Fruit fly (Drosophila melanogaster) whole organism, adult: Measurements from ENCODE around the gene Rbp.

ENCODE experiments used
- CG11617 ChIP-seq: fragments of 200-800 bp; sonication (Bioruptor generic); optimal IDR thresholded peaks from 2 replicates; lab custom pipeline; 2017; ENCODE audit warnings: mild to moderate bottlenecking, missing biosample characterization, missing genetic modification reagents, missing genetic modification characterization
- CG12768 ChIP-seq: fragments of 200-800 bp; sonication (Bioruptor generic); optimal IDR thresholded peaks from 2 replicates; lab custom pipeline; 2017; ENCODE audit warnings: missing biosample characterization, missing genetic modification characterization, mild to moderate bottlenecking, moderate library complexity, missing genetic modification reagents
- CG14711 ChIP-seq: fragments of 200-800 bp; sonication (Bioruptor generic); optimal IDR thresholded peaks from 2 replicates; lab custom pipeline; 2018; ENCODE audit warnings: missing biosample characterization, mild to moderate bottlenecking, missing genetic modification characterization, moderate library complexity
- CG1620 ChIP-seq: fragments of 200-800 bp; sonication (Bioruptor generic); optimal IDR thresholded peaks from 2 replicates; lab custom pipeline; 2016; ENCODE audit warnings: missing biosample characterization, missing genetic modification characterization
- CG33017 ChIP-seq: fragments of 200-800 bp; sonication (Bioruptor generic); optimal IDR thresholded peaks from 2 replicates; lab custom pipeline; 2018; ENCODE audit warnings: missing biosample characterization, mild to moderate bottlenecking, missing genetic modification characterization, moderate library complexity
- CG5204 ChIP-seq: fragments of 200-800 bp; sonication (Bioruptor generic); optimal IDR thresholded peaks from 2 replicates; lab custom pipeline; 2016; ENCODE audit warnings: missing biosample characterization, missing genetic modification characterization
- CG7045 ChIP-seq: fragments of 200-800 bp; sonication (Bioruptor generic); optimal IDR thresholded peaks from 2 replicates; lab custom pipeline; 2017; ENCODE audit warnings: missing biosample characterization, mild to moderate bottlenecking, missing genetic modification characterization
- CG7101 ChIP-seq: fragments of 200-800 bp; sonication (Bioruptor generic); optimal IDR thresholded peaks from 2 replicates; lab custom pipeline; 2018; ENCODE audit warnings: missing biosample characterization, mild to moderate bottlenecking, missing genetic modification characterization, moderate library complexity
- Clk ChIP-seq: fragments of 200-800 bp; sonication (Bioruptor generic); optimal IDR thresholded peaks from 2 replicates; lab custom pipeline; 2017; ENCODE audit warnings: missing biosample characterization, missing genetic modification characterization
- Crg-1 ChIP-seq: fragments of 200-800 bp; sonication (Bioruptor generic); optimal IDR thresholded peaks from 2 replicates; lab custom pipeline; 2016; ENCODE audit warnings: missing biosample characterization, missing genetic modification characterization
- Hr96 ChIP-seq: fragments of 200-800 bp; sonication (Bioruptor generic); optimal IDR thresholded peaks from 2 replicates; lab custom pipeline; 2016; ENCODE audit warnings: missing biosample characterization, missing genetic modification characterization
- Mnt ChIP-seq: fragments of 200-800 bp; sonication (Bioruptor generic); optimal IDR thresholded peaks from 2 replicates; lab custom pipeline; 2016; ENCODE audit warnings: missing biosample characterization, mild to moderate bottlenecking, missing genetic modification characterization
- bab1 ChIP-seq: fragments of 200-800 bp; sonication (Bioruptor generic); optimal IDR thresholded peaks from 3 replicates; lab custom pipeline; 2019; ENCODE audit warnings: missing biosample characterization, mild to moderate bottlenecking, missing genetic modification characterization, moderate library complexity
- cic ChIP-seq: fragments of 200-800 bp; sonication (Bioruptor generic); optimal IDR thresholded peaks from 2 replicates; lab custom pipeline; 2017; ENCODE audit warnings: missing biosample characterization, mild to moderate bottlenecking, missing genetic modification characterization, moderate library complexity
- cnc ChIP-seq, 2 experiments: fragments of >200 bp; optimal IDR thresholded peaks; 2 replicates each; lab custom pipeline; 2017
- kay ChIP-seq: fragments of 200-800 bp; sonication (Bioruptor generic); peaks from one replicate; lab custom pipeline; 2016; ENCODE audit warnings: missing biosample characterization, missing genetic modification characterization, borderline replicate concordance
- ovo ChIP-seq: fragments of 200-800 bp; sonication (Bioruptor generic); optimal IDR thresholded peaks from 2 replicates; lab custom pipeline; 2016; ENCODE audit warnings: missing biosample characterization, missing genetic modification characterization
- pad ChIP-seq: fragments of 200-800 bp; sonication (Bioruptor generic); optimal IDR thresholded peaks from 3 replicates; lab custom pipeline; 2017; ENCODE audit warnings: missing biosample characterization, missing genetic modification characterization, mild to moderate bottlenecking, moderate library complexity, missing genetic modification reagents
- tj ChIP-seq: fragments of 200-800 bp; sonication (Bioruptor generic); optimal IDR thresholded peaks from 3 replicates; lab custom pipeline; 2017; ENCODE audit warnings: missing biosample characterization, mild to moderate bottlenecking, missing genetic modification characterization, moderate library complexity
- toe ChIP-seq: fragments of 200-800 bp; sonication (Bioruptor generic); optimal IDR thresholded peaks from 2 replicates; lab custom pipeline; 2016; ENCODE audit warnings: missing biosample characterization, missing genetic modification characterization

Gene Rbp

dm6 chr3R:15418824-15419530 is 44.5 kb downstream of the Rbp start:
- no peak for TF ChIP-seq cic
- TF ChIP-seq CG7101 = peak; percentile 11
- peak; percentile 0 for TF ChIP-seq CG11617 (GFP tag; lab: Kevin White, UChicago)
- no peak for TF ChIP-seq pad

- TF ChIP-seq CG7101 = no peak
Observed at dm6 chr3R:15420375-15420931, 46.0 kb downstream of the Rbp start.

dm6 chr3R:15424187-15424586 is 49.8 kb downstream of the Rbp start:
- TF ChIP-seq CG14711 (tag; lab: Kevin White, UChicago) (no peak), CG11617 (GFP tag; lab: Kevin White, UChicago) (no peak), bab1 (GFP tag; lab: Kevin White, UChicago) (no peak)

- TF ChIP-seq CG7045 (GFP tag; lab: Kevin White, UChicago) = no peak
Observed at dm6 chr3R:15425638-15426487, 51.4 kb downstream of the Rbp start.

- no peak for TF ChIP-seq Crg-1 (GFP tag; lab: Kevin White, UChicago)
- TF ChIP-seq CG1620 (GFP tag; lab: Kevin White, UChicago) = no peak
- TF ChIP-seq CG14711 (tag; lab: Kevin White, UChicago) = no peak
- TF ChIP-seq Hr96 (GFP tag; lab: Kevin White, UChicago) = no peak
- no peak for TF ChIP-seq Clk (GFP tag; lab: Kevin White, UChicago)
Observed at dm6 chr3R:15427199-15427817, 52.9 kb downstream of the Rbp start.

- TF ChIP-seq tj (GFP tag; lab: Kevin White, UChicago) = no peak
- TF ChIP-seq CG11617 (GFP tag; lab: Kevin White, UChicago) = no peak
- TF ChIP-seq CG5204 (GFP tag; lab: Kevin White, UChicago) = no peak
- TF ChIP-seq Clk (GFP tag; lab: Kevin White, UChicago) = no peak
- TF ChIP-seq Mnt = no peak
- TF ChIP-seq cnc (optimal IDR thresholded peaks at IDR 0.05; lab: Kevin White, UChicago) = no peak
- no peak for TF ChIP-seq CG14711 (tag; lab: Kevin White, UChicago)
- no peak for TF ChIP-seq kay (GFP tag; lab: Kevin White, UChicago)
Observed at dm6 chr3R:15427818-15428199, 53.4 kb downstream of the Rbp start.

dm6 chr3R:15430349-15430748 is 55.9 kb downstream of the Rbp start:
- TF ChIP-seq CG14711 (tag; lab: Kevin White, UChicago) (no peak), CG7045 (GFP tag; lab: Kevin White, UChicago) (no peak), CG12768 (no peak), Crg-1 (GFP tag; lab: Kevin White, UChicago) (no peak), pad (no peak), toe (GFP tag; lab: Kevin White, UChicago) (no peak), cic (no peak), kay (GFP tag; lab: Kevin White, UChicago) (no peak), CG5204 (GFP tag; lab: Kevin White, UChicago) (no peak), cnc (optimal IDR thresholded peaks at IDR 0.05; lab: Kevin White, UChicago) (no peak), CG33017 (tag; lab: Kevin White, UChicago) (no peak), bab1 (GFP tag; lab: Kevin White, UChicago) (no peak), Clk (GFP tag; lab: Kevin White, UChicago) (no peak), CG1620 (GFP tag; lab: Kevin White, UChicago) (no peak), CG7101 (no peak), CG11617 (GFP tag; lab: Kevin White, UChicago) (no peak), Hr96 (GFP tag; lab: Kevin White, UChicago) (no peak), Mnt (no peak), ovo (GFP tag; lab: Kevin White, UChicago) (no peak)
